Worm (Caenorhabditis elegans): ENCODE measurements around the gene C50D2.6.

DNA sequence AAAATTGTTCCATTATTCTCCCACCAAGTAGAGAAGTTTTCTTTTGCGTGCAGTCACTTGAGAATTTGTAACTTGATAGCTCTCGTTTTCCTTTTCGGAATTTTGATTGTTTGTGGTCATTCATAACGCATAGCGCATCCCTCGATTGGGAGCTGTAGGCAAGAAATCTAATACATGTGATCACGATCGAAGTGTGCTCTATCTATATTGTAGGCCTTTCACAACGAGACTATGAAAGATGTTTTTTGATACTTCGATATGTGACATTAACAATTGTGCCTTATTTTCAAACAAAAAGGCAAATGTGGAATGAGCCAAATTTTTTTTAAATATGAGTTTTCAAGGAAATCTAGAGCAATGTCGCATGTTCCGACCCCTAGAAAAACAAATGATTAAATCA is 8.4 kb upstream of the C50D2.6 start:
- TF ChIP-seq mml-1 (tag; optimal IDR thresholded peaks at IDR 0.05) = no peak
- no peak for TF ChIP-seq nhr-237 (tag; optimal IDR thresholded peaks at IDR 0.05)
- TF ChIP-seq nhr-28 (tag; optimal IDR thresholded peaks at IDR 0.05) = no peak
- TF ChIP-seq ceh-28 (tag; optimal IDR thresholded peaks at IDR 0.05) = no peak
- TF ChIP-seq ama-1 (optimal IDR thresholded peaks at IDR 0.05) = no peak
- TF ChIP-seq tbx-2 (tag; optimal IDR thresholded peaks at IDR 0.05) = no peak
- no peak for TF ChIP-seq ZK546.5 (tag; optimal IDR thresholded peaks at IDR 0.05)
- TF ChIP-seq sea-2 (GFP tag; optimal IDR thresholded peaks at IDR 0.05) = no peak
- TF ChIP-seq unc-62 (GFP tag; optimal IDR thresholded peaks at IDR 0.05) = no peak

All from whole organism, L3 larva.